Worm (Caenorhabditis elegans) whole organism, L2 larva: Measurements from ENCODE around the gene C05B5.11.

Source experiments
- C34F6.9 ChIP-seq: fragments of 150-350 bp; optimal IDR thresholded peaks from 2 replicates; lab custom pipeline; 2014; ENCODE audit warnings: missing biosample characterization, missing genetic modification characterization
- F13H6.1 ChIP-seq: sonication (generic microtip); optimal IDR thresholded peaks from 2 replicates; lab custom pipeline; 2016; ENCODE audit warnings: missing genetic modification characterization, missing compliant biosample characterization
- R02D3.7 ChIP-seq: fragments of 150-350 bp; optimal IDR thresholded peaks from 2 replicates; lab custom pipeline; 2014; ENCODE audit warnings: missing biosample characterization, missing genetic modification characterization
- Y55F3AM.14 ChIP-seq: fragments of 200-800 bp; sonication (Bioruptor generic); optimal IDR thresholded peaks from 2 replicates; lab custom pipeline; 2018; ENCODE audit warnings: mild to moderate bottlenecking, missing genetic modification characterization, missing compliant biosample characterization
- ZK546.5 ChIP-seq: sonication (generic microtip); optimal IDR thresholded peaks from 2 replicates; lab custom pipeline; 2017; ENCODE audit warnings: missing biosample characterization, missing genetic modification characterization
- alr-1 ChIP-seq: fragments of 150-350 bp; optimal IDR thresholded peaks from 2 replicates; lab custom pipeline; 2014; ENCODE audit warnings: missing biosample characterization, missing genetic modification characterization
- ama-1 ChIP-seq: fragments of 150-350 bp; optimal IDR thresholded peaks from 2 replicates; lab custom pipeline; 2018; ENCODE audit warnings: inconsistent platforms
- blmp-1 ChIP-seq: sonication (generic microtip); optimal IDR thresholded peaks from 2 replicates; lab custom pipeline; 2017; ENCODE audit warnings: missing genetic modification characterization, mild to moderate bottlenecking, missing compliant biosample characterization, antibody characterized with exemption, moderate library complexity; ENCODE audit not compliant: insufficient read depth
- ceh-16 ChIP-seq: fragments of 150-350 bp; optimal IDR thresholded peaks from 2 replicates; lab custom pipeline; 2014; ENCODE audit warnings: missing biosample characterization, missing genetic modification characterization
- ceh-82 ChIP-seq: fragments of 150-350 bp; optimal IDR thresholded peaks from 2 replicates; lab custom pipeline; 2014; ENCODE audit warnings: missing biosample characterization, missing genetic modification characterization
- crh-2 ChIP-seq: sonication (generic microtip); optimal IDR thresholded peaks from 2 replicates; lab custom pipeline; 2017; ENCODE audit warnings: missing biosample characterization, missing genetic modification characterization
- elt-1 ChIP-seq: fragments of 150-350 bp; optimal IDR thresholded peaks from 2 replicates; lab custom pipeline; 2014; ENCODE audit warnings: missing biosample characterization, missing genetic modification characterization
- elt-3 ChIP-seq: sonication (generic microtip); optimal IDR thresholded peaks from 2 replicates; lab custom pipeline; 2017; ENCODE audit warnings: missing biosample characterization, missing genetic modification characterization
- fos-1 ChIP-seq: fragments of 150-350 bp; optimal IDR thresholded peaks from 2 replicates; lab custom pipeline; 2014; ENCODE audit warnings: missing biosample characterization, missing genetic modification characterization
- gmeb-1 ChIP-seq: fragments of 150-350 bp; optimal IDR thresholded peaks from 2 replicates; lab custom pipeline; 2014; ENCODE audit warnings: missing biosample characterization, missing genetic modification characterization
- lin-11 ChIP-seq: fragments of 150-350 bp; sonication (generic microtip); optimal IDR thresholded peaks from 2 replicates; lab custom pipeline; 2014; ENCODE audit warnings: missing biosample characterization, missing genetic modification characterization, inconsistent platforms, mixed read lengths
- lin-13 ChIP-seq: fragments of 150-350 bp; optimal IDR thresholded peaks from 2 replicates; lab custom pipeline; 2014; ENCODE audit warnings: missing biosample characterization, missing genetic modification reagents, missing genetic modification characterization
- lin-39 ChIP-seq: fragments of 150-350 bp; optimal IDR thresholded peaks from 2 replicates; lab custom pipeline; 2014; ENCODE audit warnings: missing biosample characterization, missing genetic modification reagents, missing genetic modification characterization
- lsy-2 ChIP-seq, 2 experiments: fragments of 150-350 bp in 1 of 2; sonication (generic microtip) in 1 of 2; optimal IDR thresholded peaks; 2 replicates each; lab custom pipeline; 2014 to 2017; ENCODE audit warnings: missing biosample characterization in 2 of 2, missing genetic modification characterization in 2 of 2
- mdl-1 ChIP-seq, 2 experiments: fragments of 150-350 bp in 1 of 2; sonication (generic microtip) in 1 of 2; optimal IDR thresholded peaks; 2 replicates each; lab custom pipeline; 2017; ENCODE audit warnings: missing biosample characterization in 2 of 2, missing genetic modification characterization in 2 of 2
- nhr-11 ChIP-seq: fragments of 150-350 bp; optimal IDR thresholded peaks from 2 replicates; lab custom pipeline; 2014; ENCODE audit warnings: missing biosample characterization, missing genetic modification characterization
- nhr-12 ChIP-seq: fragments of 150-350 bp; optimal IDR thresholded peaks from 2 replicates; lab custom pipeline; 2014; ENCODE audit warnings: missing biosample characterization, missing genetic modification characterization
- nhr-129 ChIP-seq: fragments of 150-350 bp; optimal IDR thresholded peaks from 2 replicates; lab custom pipeline; 2014; ENCODE audit warnings: missing biosample characterization, missing genetic modification characterization
- nhr-21 ChIP-seq: fragments of 150-350 bp; optimal IDR thresholded peaks from 2 replicates; lab custom pipeline; 2014; ENCODE audit warnings: missing biosample characterization, missing genetic modification characterization
- nhr-23 ChIP-seq: fragments of 150-350 bp; optimal IDR thresholded peaks from 2 replicates; lab custom pipeline; 2014; ENCODE audit warnings: missing biosample characterization, missing genetic modification reagents, missing genetic modification characterization
- nhr-237 ChIP-seq: fragments of 150-350 bp; optimal IDR thresholded peaks from 2 replicates; lab custom pipeline; 2014; ENCODE audit warnings: missing biosample characterization, missing genetic modification characterization
- nhr-25 ChIP-seq: fragments of 150-350 bp; sonication (generic microtip); optimal IDR thresholded peaks from 3 replicates; lab custom pipeline; 2014; ENCODE audit warnings: missing biosample characterization, missing genetic modification characterization
- nhr-6 ChIP-seq: fragments of 150-350 bp; optimal IDR thresholded peaks from 2 replicates; lab custom pipeline; 2014; ENCODE audit warnings: missing biosample characterization, missing genetic modification characterization
- peb-1 ChIP-seq: fragments of 150-350 bp; optimal IDR thresholded peaks from 2 replicates; lab custom pipeline; 2014; ENCODE audit warnings: missing biosample characterization, missing genetic modification characterization
- sem-4 ChIP-seq: fragments of 150-350 bp; optimal IDR thresholded peaks from 2 replicates; lab custom pipeline; 2014; ENCODE audit warnings: missing biosample characterization, missing genetic modification reagents, missing genetic modification characterization
- skn-1 ChIP-seq: sonication (generic microtip); optimal IDR thresholded peaks from 2 replicates; lab custom pipeline; 2017; ENCODE audit warnings: missing biosample characterization, missing genetic modification characterization
- snpc-4 ChIP-seq: fragments of 150-350 bp; optimal IDR thresholded peaks from 2 replicates; lab custom pipeline; 2014; ENCODE audit warnings: missing biosample characterization, missing genetic modification characterization
- unc-39 ChIP-seq: fragments of 150-350 bp; optimal IDR thresholded peaks from 2 replicates; lab custom pipeline; 2014; ENCODE audit warnings: missing biosample characterization, missing genetic modification characterization
- unc-55 ChIP-seq: fragments of 150-350 bp; sonication (generic microtip); optimal IDR thresholded peaks from 3 replicates; lab custom pipeline; 2014; ENCODE audit warnings: missing biosample characterization, missing genetic modification reagents, missing genetic modification characterization
- unc-62 ChIP-seq: fragments of 150-350 bp; optimal IDR thresholded peaks from 2 replicates; lab custom pipeline; 2014; ENCODE audit warnings: missing biosample characterization, missing genetic modification reagents, missing genetic modification characterization
- zag-1 ChIP-seq: fragments of 150-350 bp; optimal IDR thresholded peaks from 2 replicates; lab custom pipeline; 2014; ENCODE audit warnings: missing biosample characterization, missing genetic modification characterization
- ztf-1 ChIP-seq: fragments of 200-800 bp; sonication (Bioruptor generic); conservative IDR thresholded peaks from 2 replicates; pipeline ENCODE4 v1.3.6; 2022; ENCODE audit warnings: missing genetic modification characterization, missing compliant biosample characterization
- ztf-4 ChIP-seq: fragments of 150-350 bp; optimal IDR thresholded peaks from 2 replicates; lab custom pipeline; 2014; ENCODE audit warnings: missing biosample characterization, missing genetic modification characterization

C05B5.11 gene

ce11 chrIII:10010117-10010516 is 5.8 kb downstream of the C05B5.11 start, which contains the start of gene fbxa-155:
Gene fbxa-155 (minus strand): TSS chrIII:10010217.
- TF ChIP-seq nhr-237 (tag; lab: Kevin White, UChicago) (no peak), lin-13 (GFP tag; lab: Kevin White, UChicago) (no peak), nhr-129 (no peak), lin-39 (no peak), mdl-1 (tag; optimal IDR thresholded peaks at IDR 0.05; lab: Kevin White, UChicago) (no peak), unc-55 (GFP tag; lab: Kevin White, UChicago) (no peak), ztf-4 (tag; lab: Kevin White, UChicago) (no peak), nhr-12 (tag; lab: Kevin White, UChicago) (no peak), nhr-21 (tag; lab: Kevin White, UChicago) (no peak), elt-1 (tag; lab: Kevin White, UChicago) (no peak), ztf-1 (GFP tag; lab: Robert Waterston, UW) (no peak), gmeb-1 (no peak), ama-1 (no peak), unc-39 (tag; lab: Kevin White, UChicago) (no peak), F13H6.1 (tag; lab: Kevin White, UChicago) (no peak), nhr-25 (tag; lab: Kevin White, UChicago) (no peak), nhr-11 (tag; lab: Kevin White, UChicago) (no peak), ceh-16 (no peak)

ce11 chrIII:10012136-10012535 is 7.8 kb downstream of the C05B5.11 start, which contains the start of gene C05B5.16:
Gene C05B5.16 (plus strand): TSS chrIII:10012436.
- TF ChIP-seq unc-62 (GFP tag; lab: Kevin White, UChicago): no peak

- TF ChIP-seq crh-2 (tag; lab: Kevin White, UChicago): peak; percentile 77
- peak; percentile 44 for TF ChIP-seq lin-11 (tag; lab: Kevin White, UChicago)
- no peak for TF ChIP-seq nhr-25 (tag; lab: Kevin White, UChicago)
- peak in 1 of 2 experiments; percentile 62 for TF ChIP-seq lsy-2 (tag; optimal IDR thresholded peaks at IDR 0.05; lab: Kevin White, UChicago)
- TF ChIP-seq Y55F3AM.14 (GFP tag; lab: Kevin White, UChicago): no peak
- TF ChIP-seq nhr-12 (tag; lab: Kevin White, UChicago): no peak
- TF ChIP-seq ZK546.5 (tag; lab: Kevin White, UChicago): no peak
- TF ChIP-seq ceh-82 (tag; lab: Kevin White, UChicago): no peak
- TF ChIP-seq R02D3.7 (tag; lab: Kevin White, UChicago): no peak
- TF ChIP-seq nhr-23 (tag; lab: Kevin White, UChicago): no peak
- peak in 1 of 2 experiments; percentile 76 for TF ChIP-seq mdl-1 (tag; optimal IDR thresholded peaks at IDR 0.05; lab: Kevin White, UChicago)
- TF ChIP-seq C34F6.9 (tag; lab: Kevin White, UChicago): peak; percentile 79
- peak; percentile 42 for TF ChIP-seq zag-1 (tag; lab: Kevin White, UChicago)
- peak; percentile 9 for TF ChIP-seq fos-1 (tag; lab: Kevin White, UChicago)
- no peak for TF ChIP-seq unc-39 (tag; lab: Kevin White, UChicago)
- peak; percentile 33 for TF ChIP-seq lin-13 (GFP tag; lab: Kevin White, UChicago)
- TF ChIP-seq sem-4: peak; percentile 2
- no peak for TF ChIP-seq F13H6.1 (tag; lab: Kevin White, UChicago)
- no peak for TF ChIP-seq ama-1
- no peak for TF ChIP-seq alr-1
- TF ChIP-seq nhr-6 (tag; lab: Kevin White, UChicago): peak; percentile 37
- TF ChIP-seq nhr-129: peak; percentile 69
- TF ChIP-seq unc-55 (GFP tag; lab: Kevin White, UChicago): peak; percentile 89
- TF ChIP-seq skn-1 (tag; lab: Kevin White, UChicago): no peak
- TF ChIP-seq blmp-1: no peak
Observed at ce11 chrIII:10016413-10017051, 12.2 kb downstream of the C05B5.11 start, which contains the start of gene rgs-1. Gene rgs-1 (minus strand): TSS chrIII:10016558.

- TF ChIP-seq ama-1: no peak
- TF ChIP-seq skn-1 (tag; lab: Kevin White, UChicago): no peak
- no peak for TF ChIP-seq elt-3 (tag; lab: Kevin White, UChicago)
- TF ChIP-seq R02D3.7 (tag; lab: Kevin White, UChicago): no peak
- TF ChIP-seq lin-13 (GFP tag; lab: Kevin White, UChicago): no peak
- no peak for TF ChIP-seq F13H6.1 (tag; lab: Kevin White, UChicago)
- no peak for TF ChIP-seq zag-1 (tag; lab: Kevin White, UChicago)
- no peak for TF ChIP-seq lin-11 (tag; lab: Kevin White, UChicago)
- TF ChIP-seq lsy-2 (tag; optimal IDR thresholded peaks at IDR 0.05; lab: Kevin White, UChicago): no peak
- no peak for TF ChIP-seq unc-55 (GFP tag; lab: Kevin White, UChicago)
- no peak for TF ChIP-seq C34F6.9 (tag; lab: Kevin White, UChicago)
- TF ChIP-seq snpc-4: no peak
- no peak for TF ChIP-seq nhr-12 (tag; lab: Kevin White, UChicago)
- TF ChIP-seq unc-62 (GFP tag; lab: Kevin White, UChicago): no peak
- TF ChIP-seq alr-1: no peak
- TF ChIP-seq peb-1: no peak
- TF ChIP-seq nhr-237 (tag; lab: Kevin White, UChicago): no peak
- TF ChIP-seq, all 48 proteins: peak for 0
Observed at ce11 chrIII:10018007-10018406, 13.7 kb downstream of the C05B5.11 start.
